Worm (Caenorhabditis elegans) whole organism, L1 larva: ENCODE results near the gene C31E10.5.
A peak's percentile ranks its signal among the peaks of the same experiment; 100 is the strongest.

ENCODE experiments used
- F16B12.6 ChIP-seq: fragments of 150-350 bp; optimal IDR thresholded peaks from 2 replicates; lab custom pipeline; 2014; ENCODE audit warnings: missing biosample characterization, missing genetic modification characterization
- Y116A8C.19 ChIP-seq: sonication (generic microtip); optimal IDR thresholded peaks from 2 replicates; lab custom pipeline; 2016; ENCODE audit warnings: missing compliant biosample characterization, missing genetic modification characterization, borderline replicate concordance
- aha-1 ChIP-seq: fragments of 150-350 bp; optimal IDR thresholded peaks from 2 replicates; lab custom pipeline; 2014; ENCODE audit warnings: missing biosample characterization, missing genetic modification characterization
- ceh-82 ChIP-seq, 3 experiments: fragments of 150-350 bp in 1 of 3; sonication (generic microtip) in 2 of 3; optimal IDR thresholded peaks; 2 replicates each; lab custom pipeline; 2014 to 2017; ENCODE audit warnings: missing biosample characterization in 3 of 3, missing genetic modification characterization in 3 of 3
- ceh-90 ChIP-seq: sonication (generic microtip); optimal IDR thresholded peaks from 2 replicates; lab custom pipeline; 2016; ENCODE audit warnings: missing genetic modification characterization, missing compliant biosample characterization
- ces-1 ChIP-seq: fragments of 150-350 bp; optimal IDR thresholded peaks from 2 replicates; lab custom pipeline; 2014; ENCODE audit warnings: missing biosample characterization, missing genetic modification reagents, missing genetic modification characterization
- dpl-1 ChIP-seq, 3 experiments: fragments of 150-350 bp in 2 of 3; sonication (generic microtip) in 1 of 3; optimal IDR thresholded peaks; 2 replicates each; lab custom pipeline; 2014 to 2017; ENCODE audit warnings: missing biosample characterization in 3 of 3, missing genetic modification characterization in 3 of 3, missing genetic modification reagents in 3 of 3
- efl-1 ChIP-seq, 4 experiments: fragments of 150-350 bp; optimal IDR thresholded peaks in 3 of 4; peaks in 1 of 4; 1 replicate in 1 of 4; 2 replicates in 3 of 4; lab custom pipeline; 2014; ENCODE audit warnings: missing biosample characterization in 2 of 4, missing genetic modification characterization in 2 of 4, missing genetic modification reagents in 2 of 4
- egl-13 ChIP-seq: sonication (generic microtip); optimal IDR thresholded peaks from 2 replicates; lab custom pipeline; 2016; ENCODE audit warnings: missing genotype, missing genetic modification reagents, missing genetic modification characterization, missing compliant biosample characterization
- egl-27 ChIP-seq, 2 experiments: fragments of 150-350 bp in 1 of 2; sonication (generic microtip); optimal IDR thresholded peaks; 3 replicates each; lab custom pipeline; 2017 to 2018; ENCODE audit warnings: missing biosample characterization in 2 of 2, missing genetic modification characterization in 2 of 2, missing genetic modification reagents in 2 of 2
- elt-2 ChIP-seq: sonication (generic microtip); optimal IDR thresholded peaks from 2 replicates; lab custom pipeline; 2016; ENCODE audit warnings: missing genetic modification characterization, mild to moderate bottlenecking, inconsistent platforms, missing compliant biosample characterization, missing genetic modification reagents
- elt-3 ChIP-seq, 6 experiments: fragments of 150-350 bp in 1 of 6; sonication (generic microtip); optimal IDR thresholded peaks; 2 replicates each; lab custom pipeline; 2017 to 2018; ENCODE audit warnings: missing biosample characterization in 6 of 6, missing genetic modification characterization in 6 of 6, inconsistent platforms in 1 of 6
- fkh-10 ChIP-seq: sonication (generic microtip); optimal IDR thresholded peaks from 2 replicates; lab custom pipeline; 2017; ENCODE audit warnings: missing biosample characterization, missing genetic modification reagents, missing genetic modification characterization
- fkh-4 ChIP-seq: sonication (generic microtip); optimal IDR thresholded peaks from 2 replicates; lab custom pipeline; 2016; ENCODE audit warnings: missing compliant biosample characterization, missing genetic modification characterization, borderline replicate concordance
- fos-1 ChIP-seq: fragments of 150-350 bp; optimal IDR thresholded peaks from 2 replicates; lab custom pipeline; 2014; ENCODE audit warnings: missing biosample characterization, missing genetic modification characterization
- hlh-4 ChIP-seq: sonication (generic microtip); optimal IDR thresholded peaks from 2 replicates; lab custom pipeline; 2016; ENCODE audit warnings: mild to moderate bottlenecking, missing genetic modification characterization, missing compliant biosample characterization
- hpl-2 ChIP-seq: fragments of 150-350 bp; optimal IDR thresholded peaks from 2 replicates; lab custom pipeline; 2014; ENCODE audit warnings: missing biosample characterization, missing genetic modification reagents, missing genetic modification characterization
- irx-1 ChIP-seq: sonication (generic microtip); optimal IDR thresholded peaks from 2 replicates; lab custom pipeline; 2016; ENCODE audit warnings: missing genetic modification characterization, missing compliant biosample characterization
- isw-1 ChIP-seq: fragments of 200-800 bp; sonication (Bioruptor generic); IDR thresholded peaks from 2 replicates; pipeline ENCODE4 v1.3.6; 2022; ENCODE audit warnings: missing genetic modification characterization, missing compliant biosample characterization
- lin-14 ChIP-seq: fragments of 200-800 bp; sonication (Bioruptor generic); optimal IDR thresholded peaks from 2 replicates; lab custom pipeline; 2018; ENCODE audit warnings: mild to moderate bottlenecking, missing genetic modification characterization, moderate library complexity, missing compliant biosample characterization
- lin-35 ChIP-seq, 2 experiments: fragments of 150-350 bp; optimal IDR thresholded peaks; 2 replicates each; lab custom pipeline; 2014; ENCODE audit warnings: missing biosample characterization in 2 of 2, missing genetic modification characterization in 2 of 2, missing genetic modification reagents in 2 of 2
- lir-3 ChIP-seq: sonication (generic microtip); optimal IDR thresholded peaks from 2 replicates; lab custom pipeline; 2016; ENCODE audit warnings: mild to moderate bottlenecking, missing genetic modification characterization, moderate library complexity, missing compliant biosample characterization; ENCODE audit not compliant: poor library complexity
- mab-9 ChIP-seq: fragments of 200-800 bp; sonication (Bioruptor generic); IDR thresholded peaks from 2 replicates; pipeline ENCODE4 v1.3.6; 2022; ENCODE audit warnings: missing genetic modification reagents, missing genetic modification characterization, missing compliant biosample characterization
- mep-1 ChIP-seq: fragments of 150-350 bp; optimal IDR thresholded peaks from 2 replicates; lab custom pipeline; 2014; ENCODE audit warnings: missing biosample characterization, missing genetic modification characterization
- nhr-11 ChIP-seq: fragments of 150-350 bp; optimal IDR thresholded peaks from 2 replicates; lab custom pipeline; 2014; ENCODE audit warnings: missing biosample characterization, missing genetic modification characterization
- nhr-20 ChIP-seq: sonication (generic microtip); optimal IDR thresholded peaks from 2 replicates; lab custom pipeline; 2016; ENCODE audit warnings: mild to moderate bottlenecking, missing genetic modification characterization, missing compliant biosample characterization
- nhr-237 ChIP-seq: fragments of 150-350 bp; optimal IDR thresholded peaks from 2 replicates; lab custom pipeline; 2014; ENCODE audit warnings: missing biosample characterization, missing genetic modification characterization
- nhr-28 ChIP-seq: fragments of 150-350 bp; optimal IDR thresholded peaks from 2 replicates; lab custom pipeline; 2014; ENCODE audit warnings: missing biosample characterization, missing genetic modification characterization
- nhr-47 ChIP-seq: sonication (generic microtip); optimal IDR thresholded peaks from 2 replicates; lab custom pipeline; 2016; ENCODE audit warnings: mild to moderate bottlenecking, missing genetic modification characterization, moderate library complexity, missing compliant biosample characterization
- nhr-76 ChIP-seq: sonication (generic microtip); optimal IDR thresholded peaks from 2 replicates; lab custom pipeline; 2017; ENCODE audit warnings: missing biosample characterization, missing genetic modification characterization
- nhr-85 ChIP-seq: sonication (generic microtip); peaks from one replicate; lab custom pipeline; 2016; ENCODE audit warnings: missing genetic modification characterization, inconsistent platforms, missing compliant biosample characterization
- nhr-90 ChIP-seq: sonication (generic microtip); optimal IDR thresholded peaks from 2 replicates; lab custom pipeline; 2016; ENCODE audit warnings: mild to moderate bottlenecking, missing genetic modification characterization, missing compliant biosample characterization; ENCODE audit not compliant: poor library complexity
- rnt-1 ChIP-seq: sonication (generic microtip); optimal IDR thresholded peaks from 2 replicates; lab custom pipeline; 2016; ENCODE audit warnings: mild to moderate bottlenecking, missing genetic modification characterization, moderate library complexity, missing compliant biosample characterization
- skn-1 ChIP-seq: fragments of 150-350 bp; optimal IDR thresholded peaks from 2 replicates; lab custom pipeline; 2014; ENCODE audit warnings: missing biosample characterization, missing genetic modification characterization
- snpc-4 ChIP-seq: fragments of 150-350 bp; optimal IDR thresholded peaks from 2 replicates; lab custom pipeline; 2014; ENCODE audit warnings: missing biosample characterization, missing genetic modification characterization
- snu-23 ChIP-seq: sonication (generic microtip); optimal IDR thresholded peaks from 2 replicates; lab custom pipeline; 2016; ENCODE audit warnings: missing genetic modification characterization, missing compliant biosample characterization
- sptf-1 ChIP-seq: fragments of 150-350 bp; optimal IDR thresholded peaks from 2 replicates; lab custom pipeline; 2014; ENCODE audit warnings: missing biosample characterization, missing genetic modification characterization
- sup-37 ChIP-seq: fragments of 200-800 bp; sonication (Bioruptor generic); optimal IDR thresholded peaks from 2 replicates; lab custom pipeline; 2018; ENCODE audit warnings: mild to moderate bottlenecking, missing genetic modification characterization, missing compliant biosample characterization
- swsn-7 ChIP-seq: sonication (generic microtip); optimal IDR thresholded peaks from 2 replicates; lab custom pipeline; 2016; ENCODE audit warnings: missing genetic modification characterization, missing compliant biosample characterization
- tlp-1 ChIP-seq: fragments of 150-350 bp; optimal IDR thresholded peaks from 2 replicates; lab custom pipeline; 2014; ENCODE audit warnings: missing biosample characterization, missing genetic modification characterization
- unc-30 ChIP-seq: sonication (generic microtip); optimal IDR thresholded peaks from 2 replicates; lab custom pipeline; 2017; ENCODE audit warnings: missing biosample characterization, missing genetic modification characterization
- unc-62 ChIP-seq: fragments of 150-350 bp; optimal IDR thresholded peaks from 2 replicates; lab custom pipeline; 2014; ENCODE audit warnings: missing biosample characterization, missing genetic modification reagents, missing genetic modification characterization
- unc-98 ChIP-seq: fragments of 200-800 bp; sonication (Bioruptor generic); IDR thresholded peaks from 2 replicates; pipeline ENCODE4 v1.3.6; 2022; ENCODE audit warnings: missing genetic modification characterization, missing compliant biosample characterization
- xbp-1 ChIP-seq: sonication (generic microtip); optimal IDR thresholded peaks from 2 replicates; lab custom pipeline; 2016; ENCODE audit warnings: missing genetic modification characterization, missing compliant biosample characterization
- zag-1 ChIP-seq: fragments of 150-350 bp; optimal IDR thresholded peaks from 2 replicates; lab custom pipeline; 2014; ENCODE audit warnings: missing biosample characterization, missing genetic modification characterization
- ztf-11 ChIP-seq, 2 experiments: sonication (generic microtip); optimal IDR thresholded peaks; 2 replicates each; lab custom pipeline; 2016 to 2017; ENCODE audit warnings: missing genetic modification characterization in 2 of 2, missing biosample characterization in 1 of 2, missing compliant biosample characterization in 1 of 2

Gene C31E10.5

DNA sequence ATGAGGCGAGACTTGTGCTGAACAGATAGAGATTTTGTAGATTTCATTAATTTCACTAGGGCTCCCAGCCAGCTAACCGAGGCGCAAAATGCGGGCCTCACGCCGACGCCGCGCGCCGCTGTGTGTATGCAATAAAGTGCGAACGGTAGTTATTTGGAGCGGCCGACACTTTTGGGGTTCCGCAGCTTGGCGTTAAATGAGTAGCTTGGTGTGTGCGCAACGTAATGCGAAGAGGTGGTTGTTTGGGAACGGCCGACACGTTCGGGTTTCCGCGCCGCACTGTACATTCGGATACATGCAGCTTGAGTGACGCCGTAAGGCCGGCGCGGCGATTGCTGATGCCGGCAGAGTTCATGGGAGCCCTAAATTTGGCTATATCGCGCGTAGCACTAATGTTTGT is 12.5 kb upstream of the C31E10.5 start:
- TF ChIP-seq snpc-4 (peak; percentile 9), dpl-1 (GFP tag; optimal IDR thresholded peaks at IDR 0.05; lab: Kevin White, UChicago) (no peak)

DNA sequence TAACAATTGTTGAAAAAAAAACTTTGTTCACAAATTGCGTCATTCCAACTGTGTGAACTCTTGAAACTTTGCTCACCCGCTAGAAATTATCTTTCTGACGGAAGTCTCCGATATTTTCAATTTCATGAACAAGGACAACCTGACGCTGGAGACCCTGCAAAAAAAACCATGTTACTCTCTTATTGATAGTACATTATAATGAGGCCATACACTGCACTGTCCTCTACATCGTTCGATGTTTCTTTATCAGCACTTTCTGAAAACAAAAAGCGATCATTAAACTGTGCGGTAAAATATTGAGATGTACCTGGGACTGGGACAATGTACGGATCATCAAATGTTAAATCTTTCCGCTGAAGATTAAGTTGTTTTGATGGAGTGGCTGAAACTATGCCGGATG is 7.9 kb upstream of the C31E10.5 start:
- TF ChIP-seq swsn-7 (tag; lab: Kevin White, UChicago), result no peak
- TF ChIP-seq elt-2 (tag; lab: Kevin White, UChicago), result peak; percentile 30

DNA sequence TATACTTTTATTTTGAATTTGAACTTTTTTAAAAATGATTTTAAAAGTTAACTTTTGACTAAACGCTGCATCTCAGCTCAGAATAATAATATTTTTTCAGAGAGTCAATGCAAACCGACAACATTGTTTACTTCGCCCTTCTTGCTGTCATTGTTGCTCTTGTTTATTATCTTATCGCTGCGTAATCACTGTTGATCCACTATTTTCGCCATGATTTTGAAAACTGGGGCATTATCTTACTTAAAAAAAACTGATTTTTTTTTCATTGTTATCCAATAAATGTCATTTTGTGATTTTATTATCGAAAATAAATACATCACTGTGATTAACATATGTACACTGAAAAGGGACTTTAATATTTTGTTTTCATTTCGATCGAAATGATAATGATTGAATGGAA is 7.1 kb upstream of the C31E10.5 start:
- TF ChIP-seq dpl-1 (GFP tag; optimal IDR thresholded peaks at IDR 0.05; lab: Kevin White, UChicago) (no peak), efl-1 (optimal IDR thresholded peaks at IDR 0.05; lab: Kevin White, UChicago) (no peak), efl-1 (GFP tag; optimal IDR thresholded peaks at IDR 0.05 in 1 of 2; lab: Kevin White, UChicago) (peak in 1 of 2 experiments; percentile 9), nhr-237 (tag; lab: Kevin White, UChicago) (no peak), elt-2 (tag; lab: Kevin White, UChicago) (no peak), nhr-47 (tag; lab: Kevin White, UChicago) (no peak)

DNA sequence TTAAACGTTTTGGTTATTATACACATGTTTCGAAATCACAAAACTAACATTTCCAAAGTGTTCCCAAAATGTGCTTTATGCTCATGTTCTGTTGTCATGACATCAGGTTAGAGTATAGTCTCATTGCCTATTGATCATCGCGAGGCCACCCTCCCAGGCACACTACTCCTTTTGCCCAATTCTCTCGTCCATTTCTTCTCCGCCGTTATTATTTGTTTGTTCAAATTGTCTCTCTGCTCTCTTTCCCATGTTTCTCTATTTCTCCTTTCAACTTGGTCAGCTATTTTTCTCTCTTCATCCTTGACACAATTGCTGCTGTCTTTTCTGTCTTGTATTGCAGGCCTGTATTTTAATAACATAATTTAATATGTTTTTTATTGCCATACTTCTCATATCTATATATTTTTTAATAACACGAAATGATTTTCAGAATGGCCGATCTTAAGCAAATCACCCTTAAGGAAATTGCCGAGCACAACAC is 5.9 kb upstream of the C31E10.5 start, which contains the start of gene cytb-5.1:
Gene cytb-5.1, plus strand, starts transcription at position 431 of the 481 bp plus-strand sequence.
- no peak for TF ChIP-seq sup-37 (GFP tag; lab: Kevin White, UChicago)
- TF ChIP-seq fos-1 (tag; lab: Kevin White, UChicago), result no peak
- no peak for TF ChIP-seq hlh-4 (tag; lab: Kevin White, UChicago)
- TF ChIP-seq tlp-1 (tag; lab: Kevin White, UChicago), result no peak
- TF ChIP-seq unc-30 (tag; lab: Kevin White, UChicago), result no peak
- TF ChIP-seq egl-13 (tag; lab: Kevin White, UChicago), result no peak
- peak; percentile 68 for TF ChIP-seq lin-14 (GFP tag; lab: Kevin White, UChicago)
- no peak for TF ChIP-seq hpl-2 (GFP tag; lab: Kevin White, UChicago)
- peak; percentile 3 for TF ChIP-seq nhr-237 (tag; lab: Kevin White, UChicago)
- TF ChIP-seq xbp-1, result peak; percentile 6
- TF ChIP-seq unc-62 (GFP tag; lab: Kevin White, UChicago), result no peak
- no peak for TF ChIP-seq nhr-11 (tag; lab: Kevin White, UChicago)
- no peak for TF ChIP-seq nhr-85
- peak in 2 of 3 experiments; percentile 21 to 46 for TF ChIP-seq ceh-82 (tag; optimal IDR thresholded peaks at IDR 0.05; lab: Kevin White, UChicago)
- no peak for TF ChIP-seq irx-1
- no peak for TF ChIP-seq Y116A8C.19 (tag; lab: Kevin White, UChicago)
- TF ChIP-seq egl-27 (tag; optimal IDR thresholded peaks at IDR 0.05; lab: Kevin White, UChicago), result no peak
- no peak for TF ChIP-seq mab-9 (GFP tag; lab: Robert Waterston, UW)
- no peak for TF ChIP-seq fkh-10
- TF ChIP-seq ces-1 (GFP tag; lab: Kevin White, UChicago), result no peak
- TF ChIP-seq aha-1, result no peak
- peak in 1 of 6 experiments; percentile 17 for TF ChIP-seq elt-3 (tag; optimal IDR thresholded peaks at IDR 0.05; lab: Kevin White, UChicago)
- peak; percentile 78 for TF ChIP-seq nhr-20 (tag; lab: Kevin White, UChicago)
- no peak for TF ChIP-seq F16B12.6 (tag; lab: Kevin White, UChicago)
- TF ChIP-seq snu-23 (GFP tag; lab: Kevin White, UChicago), result peak; percentile 36
- TF ChIP-seq mep-1, result no peak
- TF ChIP-seq fkh-4, result no peak
- peak in 1 of 2 experiments; percentile 24 for TF ChIP-seq lin-35 (GFP tag; optimal IDR thresholded peaks at IDR 0.05; lab: Kevin White, UChicago)
- peak; percentile 8 for TF ChIP-seq elt-2 (tag; lab: Kevin White, UChicago)
- TF ChIP-seq unc-98 (GFP tag; lab: Robert Waterston, UW), result no peak
- TF ChIP-seq sptf-1 (tag; lab: Kevin White, UChicago), result no peak
- TF ChIP-seq lir-3 (tag; lab: Kevin White, UChicago), result no peak
- no peak for TF ChIP-seq isw-1 (GFP tag; lab: Robert Waterston, UW)
- TF ChIP-seq skn-1 (tag; lab: Kevin White, UChicago), result peak; percentile 2
- no peak for TF ChIP-seq ceh-90 (tag; lab: Kevin White, UChicago)
- TF ChIP-seq ztf-11 (tag; optimal IDR thresholded peaks at IDR 0.05; lab: Kevin White, UChicago), result no peak
- TF ChIP-seq nhr-28 (tag; lab: Kevin White, UChicago), result no peak
- no peak for TF ChIP-seq nhr-76 (tag; lab: Kevin White, UChicago)
- no peak for TF ChIP-seq zag-1
- no peak for TF ChIP-seq nhr-90 (tag; lab: Kevin White, UChicago)
- TF ChIP-seq rnt-1, result peak; percentile 28
